Worm (Caenorhabditis elegans): ENCODE results near the gene fbxa-77.

Gene fbxa-77

DNA sequence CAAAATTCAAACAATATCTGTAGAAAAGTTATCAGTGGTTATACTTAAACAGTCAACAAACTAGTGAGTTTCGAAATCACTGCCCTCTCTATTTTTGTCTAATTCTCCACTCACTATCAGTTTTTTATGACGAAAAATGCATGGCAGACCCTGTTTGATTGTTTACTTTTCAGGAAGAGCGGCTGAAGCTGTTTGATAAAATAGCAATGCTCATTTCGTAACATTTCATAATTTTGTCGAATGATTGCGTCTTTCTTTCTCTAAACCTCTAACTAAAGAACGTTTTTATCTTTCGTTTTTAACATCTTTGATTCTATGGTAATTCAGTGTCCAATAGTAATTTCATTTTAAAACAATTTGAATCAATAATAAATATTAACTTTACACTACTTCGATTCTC lies 29.9 kb downstream of the fbxa-77 start (continued):
- TF ChIP-seq hlh-26 (GFP tag; conservative IDR thresholded peaks at IDR 0.05) (no peak), egl-18 (GFP tag; IDR thresholded peaks at IDR 0.05) (no peak), ceh-100 (GFP tag; IDR thresholded peaks at IDR 0.05) (no peak), snpc-1.1 (tag; optimal IDR thresholded peaks at IDR 0.05; ENCODE audit: insufficient read depth) (no peak), tlf-1 (GFP tag; optimal IDR thresholded peaks at IDR 0.05) (peak; percentile 3), attf-5 (GFP tag; optimal IDR thresholded peaks at IDR 0.05) (peak; percentile 86), zfh-2 (GFP tag; conservative IDR thresholded peaks at IDR 0.05) (no peak), bed-1 (GFP tag; IDR thresholded peaks at IDR 0.05) (no peak), B0019.2 (GFP tag; conservative IDR thresholded peaks at IDR 0.05) (no peak), snpc-4 (GFP tag; optimal IDR thresholded peaks at IDR 0.05) (no peak), snpc-4 (tag; optimal IDR thresholded peaks at IDR 0.05) (no peak), dpff-1 (tag; optimal IDR thresholded peaks at IDR 0.05) (no peak), pha-4 (tag; optimal IDR thresholded peaks at IDR 0.05) (peak; percentile 89), B0035.1 (tag; optimal IDR thresholded peaks at IDR 0.05) (no peak), F39B2.1 (GFP tag; IDR thresholded peaks at IDR 0.05) (no peak), lin-54 (GFP tag; optimal IDR thresholded peaks at IDR 0.05) (no peak), Y53F4B.3 (GFP tag; IDR thresholded peaks at IDR 0.05) (no peak), nfyb-1 (GFP tag; IDR thresholded peaks at IDR 0.05) (peak; percentile 69; the same call in 1 of the 2 replicates), snpc-3.4 (tag; optimal IDR thresholded peaks at IDR 0.05) (no peak), hmg-1.2 (GFP tag; IDR thresholded peaks at IDR 0.05) (no peak), F37B4.10 (GFP tag; IDR thresholded peaks at IDR 0.05) (no peak), F33H1.4 (GFP tag; IDR thresholded peaks at IDR 0.05) (no peak), mes-4 (tag; optimal IDR thresholded peaks at IDR 0.05) (no peak), sdz-38 (tag; optimal IDR thresholded peaks at IDR 0.05) (no peak), zim-3 (tag; optimal IDR thresholded peaks at IDR 0.05) (no peak), rpc-1 (optimal IDR thresholded peaks at IDR 0.05) (no peak), rpc-1 (tag; optimal IDR thresholded peaks at IDR 0.05) (no peak), aptf-2 (GFP tag; conservative IDR thresholded peaks at IDR 0.05) (no peak), madf-10 (tag; optimal IDR thresholded peaks at IDR 0.05) (no peak), F10E7.11 (tag; optimal IDR thresholded peaks at IDR 0.05) (no peak), hmg-20 (GFP tag; IDR thresholded peaks at IDR 0.05) (no peak), F49E8.2 (tag; optimal IDR thresholded peaks at IDR 0.05; ENCODE audit: insufficient read depth) (no peak), F23B12.7 (tag; optimal IDR thresholded peaks at IDR 0.05; ENCODE audit: insufficient read depth) (peak; percentile 17), nfya-1 (tag; optimal IDR thresholded peaks at IDR 0.05; ENCODE audit: borderline replicate concordance, insufficient read depth) (no peak), B0336.3 (GFP tag; IDR thresholded peaks at IDR 0.05) (no peak; the same call in 1 of the 2 replicates), let-526 (GFP tag; IDR thresholded peaks at IDR 0.05) (no peak), mcd-1 (GFP tag; IDR thresholded peaks at IDR 0.05) (no peak), ZK185.1 (tag; optimal IDR thresholded peaks at IDR 0.05; ENCODE audit: poor library complexity, severe bottlenecking) (no peak), cebp-1 (GFP tag; IDR thresholded peaks at IDR 0.05) (peak; percentile 97), cebp-1 (tag; optimal IDR thresholded peaks at IDR 0.05) (peak; percentile 98), ztf-28 (GFP tag; IDR thresholded peaks at IDR 0.05) (no peak), madf-8 (GFP tag; conservative IDR thresholded peaks at IDR 0.05) (no peak), snpc-1.3 (tag; optimal IDR thresholded peaks at IDR 0.05; ENCODE audit: insufficient read depth) (no peak), akir-1 (GFP tag; optimal IDR thresholded peaks at IDR 0.05) (no peak), egl-44 (GFP tag; IDR thresholded peaks at IDR 0.05) (peak; percentile 52; the same call in 1 of the 2 replicates), ztf-25 (GFP tag; IDR thresholded peaks at IDR 0.05) (no peak), lin-35 (GFP tag; optimal IDR thresholded peaks at IDR 0.05) (no peak), hrde-1 (tag; optimal IDR thresholded peaks at IDR 0.05; ENCODE audit: borderline replicate concordance) (no peak)

Data from whole organism, young adult.